Worm (Caenorhabditis elegans): ENCODE data around the gene fbxa-31.

The fbxa-31 gene

DNA sequence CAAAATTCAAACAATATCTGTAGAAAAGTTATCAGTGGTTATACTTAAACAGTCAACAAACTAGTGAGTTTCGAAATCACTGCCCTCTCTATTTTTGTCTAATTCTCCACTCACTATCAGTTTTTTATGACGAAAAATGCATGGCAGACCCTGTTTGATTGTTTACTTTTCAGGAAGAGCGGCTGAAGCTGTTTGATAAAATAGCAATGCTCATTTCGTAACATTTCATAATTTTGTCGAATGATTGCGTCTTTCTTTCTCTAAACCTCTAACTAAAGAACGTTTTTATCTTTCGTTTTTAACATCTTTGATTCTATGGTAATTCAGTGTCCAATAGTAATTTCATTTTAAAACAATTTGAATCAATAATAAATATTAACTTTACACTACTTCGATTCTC lies 8.0 kb upstream of the fbxa-31 start:
- TF ChIP-seq unc-130 (GFP tag; optimal IDR thresholded peaks at IDR 0.05): no peak
- no peak for TF ChIP-seq ccch-3 (GFP tag; optimal IDR thresholded peaks at IDR 0.05)
- peak; percentile 97 for TF ChIP-seq cebp-1 (GFP tag; IDR thresholded peaks at IDR 0.05)
- TF ChIP-seq cebp-1 (tag; optimal IDR thresholded peaks at IDR 0.05): peak; percentile 98
- TF ChIP-seq akir-1 (GFP tag; optimal IDR thresholded peaks at IDR 0.05): no peak
- TF ChIP-seq nhr-90 (tag; optimal IDR thresholded peaks at IDR 0.05): peak; percentile 46
- TF ChIP-seq tbp1 (GFP tag; optimal IDR thresholded peaks at IDR 0.05): peak; percentile 35
- peak in 1 of 2 experiments; percentile 29 for TF ChIP-seq let-607 (tag; optimal IDR thresholded peaks at IDR 0.05)
- no peak for TF ChIP-seq fkh-3 (tag; optimal IDR thresholded peaks at IDR 0.05)
- peak; percentile 89 for TF ChIP-seq pha-4 (tag; optimal IDR thresholded peaks at IDR 0.05)
- peak; percentile 2 for TF ChIP-seq lin-40 (tag; optimal IDR thresholded peaks at IDR 0.05)
- TF ChIP-seq attf-5 (GFP tag; optimal IDR thresholded peaks at IDR 0.05): peak; percentile 86
- TF ChIP-seq snpc-3.4 (tag; optimal IDR thresholded peaks at IDR 0.05): no peak
- TF ChIP-seq nfyb-1 (GFP tag; IDR thresholded peaks at IDR 0.05): peak; percentile 69; the same call in 1 of the 2 replicates
- TF ChIP-seq nhr-80 (tag; optimal IDR thresholded peaks at IDR 0.05): peak; percentile 97
- TF ChIP-seq let-526 (GFP tag; IDR thresholded peaks at IDR 0.05): no peak
- TF ChIP-seq F23B12.7 (tag; optimal IDR thresholded peaks at IDR 0.05; ENCODE audit: insufficient read depth): peak; percentile 17
- TF ChIP-seq K11D2.4 (GFP tag; IDR thresholded peaks at IDR 0.05): no peak
- TF ChIP-seq tlf-1 (GFP tag; optimal IDR thresholded peaks at IDR 0.05): peak; percentile 3
- no peak for TF ChIP-seq snpc-1.1 (tag; optimal IDR thresholded peaks at IDR 0.05; ENCODE audit: insufficient read depth)
- TF ChIP-seq ceh-27 (GFP tag; optimal IDR thresholded peaks at IDR 0.05): no peak
- no peak for TF ChIP-seq madf-6 (GFP tag; IDR thresholded peaks at IDR 0.05)
- no peak for TF ChIP-seq snpc-1.3 (tag; optimal IDR thresholded peaks at IDR 0.05; ENCODE audit: insufficient read depth)
- peak; percentile 52; the same call in 1 of the 2 replicates for TF ChIP-seq egl-44 (GFP tag; IDR thresholded peaks at IDR 0.05)
- peak; percentile 86 for TF ChIP-seq ets-4 (GFP tag; optimal IDR thresholded peaks at IDR 0.05)
- TF ChIP-seq Y53F4B.3 (GFP tag; IDR thresholded peaks at IDR 0.05): no peak
- peak; percentile 64 for TF ChIP-seq ztf-22 (GFP tag; optimal IDR thresholded peaks at IDR 0.05)
- no peak for TF ChIP-seq mxl-1 (tag; optimal IDR thresholded peaks at IDR 0.05)
- no peak for TF ChIP-seq him-1 (tag; optimal IDR thresholded peaks at IDR 0.05)
- TF ChIP-seq Y53G8AR.9 (GFP tag; conservative IDR thresholded peaks at IDR 0.05): no peak
- peak; percentile 64 for TF ChIP-seq atf-7 (tag; optimal IDR thresholded peaks at IDR 0.05)
- TF ChIP-seq lsy-27 (tag; optimal IDR thresholded peaks at IDR 0.05; ENCODE audit: borderline replicate concordance, insufficient read depth): no peak
- TF ChIP-seq hlh-12 (tag; optimal IDR thresholded peaks at IDR 0.05): no peak
- TF ChIP-seq K12H6.12 (tag; optimal IDR thresholded peaks at IDR 0.05): no peak
- TF ChIP-seq attf-6 (GFP tag; IDR thresholded peaks at IDR 0.05): no peak
- peak; percentile 69 for TF ChIP-seq unc-62 (GFP tag; optimal IDR thresholded peaks at IDR 0.05)
- TF ChIP-seq Y67H2A.10 (GFP tag; conservative IDR thresholded peaks at IDR 0.05): no peak

DNA sequence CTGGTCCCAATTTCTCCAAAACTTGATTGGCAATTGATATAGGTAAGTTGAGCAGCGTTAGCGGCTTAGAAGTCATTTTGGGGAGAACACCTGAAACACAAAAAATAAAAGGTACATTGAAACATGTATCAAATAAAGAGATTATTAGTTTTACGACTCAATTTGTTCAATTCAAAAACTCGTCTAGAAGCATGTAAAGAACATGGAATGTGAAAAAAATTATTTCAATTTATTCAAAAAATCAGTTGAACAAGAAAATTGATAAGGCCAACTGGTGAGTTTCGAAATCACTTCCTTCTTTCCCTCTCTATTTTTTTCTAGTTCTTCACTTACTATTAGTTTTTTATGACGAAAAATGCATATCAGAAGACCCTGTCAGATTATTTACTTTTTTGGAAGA lies 4.3 kb upstream of the fbxa-31 start, which contains the start of gene fbxa-30:
TSS of gene fbxa-30 (minus strand) at position 101 of the 400 bp plus-strand sequence.
- no peak for TF ChIP-seq sptf-2 (GFP tag; optimal IDR thresholded peaks at IDR 0.05)
- no peak for TF ChIP-seq rpc-1 (optimal IDR thresholded peaks at IDR 0.05)
- no peak for TF ChIP-seq rpc-1 (tag; optimal IDR thresholded peaks at IDR 0.05)
- TF ChIP-seq let-607 (tag; optimal IDR thresholded peaks at IDR 0.05): no peak
- TF ChIP-seq cebp-1 (GFP tag; IDR thresholded peaks at IDR 0.05): no peak
- TF ChIP-seq cebp-1 (tag; optimal IDR thresholded peaks at IDR 0.05): peak; percentile 57
- TF ChIP-seq nhr-80 (tag; optimal IDR thresholded peaks at IDR 0.05): peak; percentile 5

All from whole organism, young adult.